Worm (Caenorhabditis elegans): ENCODE data around the gene swd-2.1.

swd-2.1 gene

ce11 chrIV:7759527-7759926, 16.3 kb upstream of the swd-2.1 start, which contains the start of gene dsb-3:
Gene dsb-3 (minus strand): TSS chrIV:7759627.
- TF ChIP-seq athp-1 (tag; optimal IDR thresholded peaks at IDR 0.05): no peak
- TF ChIP-seq snpc-4 (GFP tag; optimal IDR thresholded peaks at IDR 0.05): no peak
- TF ChIP-seq snpc-4 (tag; optimal IDR thresholded peaks at IDR 0.05): no peak

DNA sequence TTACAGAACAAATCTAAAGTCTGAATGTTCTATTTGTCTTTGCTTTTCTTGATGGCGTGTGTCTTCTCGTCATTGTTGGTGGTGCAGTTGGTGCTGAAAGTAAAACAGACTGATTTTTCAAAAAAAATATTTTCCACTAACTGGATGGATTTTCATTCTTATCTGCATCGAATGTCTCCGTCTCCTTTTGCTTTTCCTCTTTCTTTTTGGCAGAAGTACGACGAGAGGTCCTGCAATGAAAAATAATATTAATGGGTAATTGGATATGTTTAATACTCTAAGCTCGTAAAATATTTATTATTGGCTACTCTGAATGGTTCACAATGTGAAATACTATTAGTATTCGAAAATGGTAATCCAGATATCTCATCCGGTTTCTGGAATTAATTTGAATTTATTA, 15.7 kb upstream of the swd-2.1 start, which contains the start of gene del-7:
TSS of gene del-7 (plus strand) at position 301 of the 400 bp plus-strand sequence.
- TF ChIP-seq T07F8.4 (tag; optimal IDR thresholded peaks at IDR 0.05) (no peak), zfh-2 (GFP tag; conservative IDR thresholded peaks at IDR 0.05) (no peak), F57C9.4 (tag; optimal IDR thresholded peaks at IDR 0.05) (no peak), egrh-3 (GFP tag; IDR thresholded peaks at IDR 0.05) (no peak), attf-3 (GFP tag; conservative IDR thresholded peaks at IDR 0.05) (no peak), ccch-3 (GFP tag; optimal IDR thresholded peaks at IDR 0.05) (no peak), lsl-1 (GFP tag; optimal IDR thresholded peaks at IDR 0.05) (no peak), mcd-1 (GFP tag; IDR thresholded peaks at IDR 0.05) (no peak), nhr-179 (tag; optimal IDR thresholded peaks at IDR 0.05) (no peak)

ce11 chrIV:7763748-7764147, 12.1 kb upstream of the swd-2.1 start, which contains the start of the genes C46A5.6 and C46A5.1:
Gene C46A5.6 (minus strand): TSS chrIV:7763848.
Gene C46A5.1 (plus strand): TSS chrIV:7763931.
- TF ChIP-seq ZK185.1 (tag; optimal IDR thresholded peaks at IDR 0.05; ENCODE audit: poor library complexity, severe bottlenecking) (no peak), lin-54 (GFP tag; optimal IDR thresholded peaks at IDR 0.05) (no peak), dpff-1 (tag; optimal IDR thresholded peaks at IDR 0.05) (no peak), F52B5.7 (tag; optimal IDR thresholded peaks at IDR 0.05) (no peak), ztf-18 (tag; optimal IDR thresholded peaks at IDR 0.05) (no peak), die-1 (tag; optimal IDR thresholded peaks at IDR 0.05) (no peak), ztf-3 (GFP tag; optimal IDR thresholded peaks at IDR 0.05) (no peak)

DNA sequence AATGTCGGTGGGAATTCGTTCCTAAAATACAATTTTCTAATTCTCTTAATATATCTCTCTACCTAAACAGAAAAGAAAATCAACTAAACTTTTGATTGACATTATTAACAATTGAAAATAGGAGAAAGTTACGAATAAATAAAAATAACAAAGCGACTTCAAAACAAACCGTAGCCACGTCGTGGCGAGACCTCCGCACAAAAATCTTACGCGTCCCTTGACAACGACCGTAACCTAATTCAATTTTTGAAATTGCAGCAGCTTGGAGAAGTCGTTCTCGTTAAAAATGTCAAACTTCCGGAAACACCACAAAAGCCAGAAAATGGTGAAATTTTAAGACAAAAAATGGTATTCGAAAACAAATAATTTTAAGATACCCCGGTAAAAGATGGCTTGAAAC, 11.5 kb upstream of the swd-2.1 start:
- TF ChIP-seq nfya-1 (tag; optimal IDR thresholded peaks at IDR 0.05; ENCODE audit: borderline replicate concordance, insufficient read depth) (no peak), madf-8 (GFP tag; conservative IDR thresholded peaks at IDR 0.05) (peak; percentile 58), F33H1.4 (GFP tag; IDR thresholded peaks at IDR 0.05) (peak; percentile 93), snpc-4 (GFP tag; optimal IDR thresholded peaks at IDR 0.05) (no peak), snpc-4 (tag; optimal IDR thresholded peaks at IDR 0.05) (peak in 2 of 4 experiments; percentile 24 to 25), F49E8.2 (tag; optimal IDR thresholded peaks at IDR 0.05; ENCODE audit: insufficient read depth) (peak; percentile 39), ccch-3 (GFP tag; optimal IDR thresholded peaks at IDR 0.05) (no peak), xnd-1 (tag; optimal IDR thresholded peaks at IDR 0.05) (peak; percentile 91), let-526 (GFP tag; IDR thresholded peaks at IDR 0.05) (no peak), lin-54 (GFP tag; optimal IDR thresholded peaks at IDR 0.05) (peak; percentile 63), madf-6 (GFP tag; IDR thresholded peaks at IDR 0.05) (peak; percentile 92), Y53F4B.3 (GFP tag; IDR thresholded peaks at IDR 0.05) (no peak), snpc-1.3 (tag; optimal IDR thresholded peaks at IDR 0.05; ENCODE audit: insufficient read depth) (peak; percentile 28), lsl-1 (GFP tag; optimal IDR thresholded peaks at IDR 0.05) (peak; percentile 93), snpc-3.4 (tag; optimal IDR thresholded peaks at IDR 0.05) (peak; percentile 3), tbx-9 (tag; optimal IDR thresholded peaks at IDR 0.05; ENCODE audit: borderline replicate concordance) (no peak), D2030.7 (GFP tag; IDR thresholded peaks at IDR 0.05) (0 out of 2 replicates have a peak, but pooled peaks have one; percentile 17)

ce11 chrIV:7770162-7770561, 5.7 kb upstream of the swd-2.1 start, which contains the start of gene rdl-1:
Gene rdl-1 (minus strand): TSS chrIV:7770262.
- TF ChIP-seq lin-35 (GFP tag; optimal IDR thresholded peaks at IDR 0.05): no peak
- peak; percentile 38 for TF ChIP-seq lsl-1 (GFP tag; optimal IDR thresholded peaks at IDR 0.05)
- no peak for TF ChIP-seq ztf-28 (GFP tag; IDR thresholded peaks at IDR 0.05)
